Worm (Caenorhabditis elegans) whole organism, L3 larva: ENCODE measurements around the gene msp-65.

Source experiments
- egl-27 ChIP-seq: sonication (generic microtip); optimal IDR thresholded peaks from 4 replicates; lab custom pipeline; 2017; ENCODE audit warnings: missing biosample characterization, missing genetic modification reagents, missing genetic modification characterization
- elt-2 ChIP-seq: sonication (generic microtip); optimal IDR thresholded peaks from 2 replicates; lab custom pipeline; 2016; ENCODE audit warnings: missing genetic modification reagents, mild to moderate bottlenecking, missing genetic modification characterization, missing compliant biosample characterization
- nhr-237 ChIP-seq: fragments of 150-350 bp; optimal IDR thresholded peaks from 2 replicates; lab custom pipeline; 2014; ENCODE audit warnings: missing biosample characterization, missing genetic modification characterization
- nhr-76 ChIP-seq: fragments of 150-350 bp; sonication (generic microtip); optimal IDR thresholded peaks from 5 replicates; lab custom pipeline; 2014; ENCODE audit warnings: missing biosample characterization, missing genetic modification characterization
- ztf-11 ChIP-seq: fragments of 150-350 bp; optimal IDR thresholded peaks from 2 replicates; lab custom pipeline; 2014; ENCODE audit warnings: missing biosample characterization, missing genetic modification characterization

ce11 chrIV:5339255-5339654 lies 22.9 kb downstream of the msp-65 start, which contains the start of gene Y4C6B.2:
- TF ChIP-seq ztf-11 (tag; lab: Kevin White, UChicago) (no peak), nhr-237 (tag; lab: Kevin White, UChicago) (no peak), egl-27 (no peak), nhr-76 (tag; lab: Kevin White, UChicago) (no peak), elt-2 (no peak)
